Fruit fly (Drosophila melanogaster): Measurements from ENCODE around the gene FoxP.

- TF ChIP-seq CG8478 (optimal IDR thresholded peaks at IDR 0.05) (no peak), CTCF (optimal IDR thresholded peaks at IDR 0.05) (no peak)
These were observed 14.8 kb upstream of the FoxP start for dm6 chr3R:9745442-9745841.
